Worm (Caenorhabditis elegans) whole organism, young adult: ENCODE data around the gene K01A6.4.
A peak's percentile ranks its signal among the peaks of the same experiment; 100 is the strongest.

Source experiments
- B0336.3 ChIP-seq: fragments of 200-800 bp; sonication (Bioruptor generic); IDR thresholded peaks from 2 replicates; pipeline ENCODE4 v1.3.6; 2022; ENCODE audit warnings: missing genetic modification characterization, missing compliant biosample characterization
- D2030.7 ChIP-seq: fragments of 200-800 bp; sonication (Bioruptor generic); IDR thresholded peaks from 2 replicates; pipeline ENCODE4 v1.3.6; 2022; ENCODE audit warnings: missing genetic modification reagents, missing genetic modification characterization, missing compliant biosample characterization
- F23B12.7 ChIP-seq: sonication (generic microtip); optimal IDR thresholded peaks from 2 replicates; lab custom pipeline; 2017; ENCODE audit warnings: missing genetic modification characterization, mild to moderate bottlenecking, missing compliant biosample characterization, antibody characterized with exemption, moderate library complexity; ENCODE audit not compliant: insufficient read depth
- F37B4.10 ChIP-seq: fragments of 200-800 bp; sonication (Bioruptor generic); IDR thresholded peaks from 2 replicates; pipeline ENCODE4 v1.3.6; 2022; ENCODE audit warnings: missing genetic modification characterization, missing compliant biosample characterization
- F39B2.1 ChIP-seq: fragments of 200-800 bp; sonication (Bioruptor generic); IDR thresholded peaks from 2 replicates; pipeline ENCODE4 v1.3.6; 2022; ENCODE audit warnings: missing genetic modification reagents, missing genetic modification characterization, missing compliant biosample characterization
- F49E8.2 ChIP-seq: sonication (generic microtip); optimal IDR thresholded peaks from 3 replicates; lab custom pipeline; 2017; ENCODE audit warnings: missing genetic modification characterization, mild to moderate bottlenecking, missing compliant biosample characterization, antibody characterized with exemption, moderate library complexity; ENCODE audit not compliant: insufficient read depth
- F55B11.4 ChIP-seq: sonication (generic microtip); optimal IDR thresholded peaks from 2 replicates; lab custom pipeline; 2016; ENCODE audit warnings: missing compliant biosample characterization, missing genetic modification characterization, borderline replicate concordance; ENCODE audit not compliant: insufficient read depth
- F57C9.4 ChIP-seq: sonication (generic microtip); optimal IDR thresholded peaks from 2 replicates; lab custom pipeline; 2017; ENCODE audit warnings: mild to moderate bottlenecking, missing genetic modification characterization, missing compliant biosample characterization
- K12H6.12 ChIP-seq: fragments of 200-800 bp; sonication (Bioruptor generic); optimal IDR thresholded peaks from 2 replicates; lab custom pipeline; 2018; ENCODE audit warnings: mild to moderate bottlenecking, missing genetic modification characterization, missing compliant biosample characterization
- T26A5.8 ChIP-seq: sonication (generic microtip); optimal IDR thresholded peaks from 2 replicates; lab custom pipeline; 2016; ENCODE audit warnings: missing genetic modification characterization, missing compliant biosample characterization
- Y56A3A.18 ChIP-seq: fragments of 200-800 bp; sonication (Bioruptor generic); IDR thresholded peaks from 2 replicates; pipeline ENCODE4 v1.3.6; 2022; ENCODE audit warnings: missing genetic modification reagents, missing genetic modification characterization, missing compliant biosample characterization
- Y67H2A.10 ChIP-seq: fragments of 200-800 bp; sonication (Bioruptor generic); conservative IDR thresholded peaks from 2 replicates; pipeline ENCODE4 v1.3.6; 2022; ENCODE audit warnings: missing genetic modification reagents, missing genetic modification characterization, missing compliant biosample characterization
- ZK185.1 ChIP-seq: sonication (generic microtip); optimal IDR thresholded peaks from 2 replicates; lab custom pipeline; 2016; ENCODE audit warnings: mild to moderate bottlenecking, missing genetic modification characterization, missing compliant biosample characterization; ENCODE audit not compliant: poor library complexity, severe bottlenecking
- dox-1 ChIP-seq: fragments of 200-800 bp; sonication (Bioruptor generic); IDR thresholded peaks from 2 replicates; pipeline ENCODE4 v1.3.6; 2022; ENCODE audit warnings: missing genetic modification reagents, missing genetic modification characterization, missing compliant biosample characterization
- ets-4 ChIP-seq: fragments of 200-800 bp; sonication (Bioruptor generic); optimal IDR thresholded peaks from 2 replicates; lab custom pipeline; 2018; ENCODE audit warnings: mild to moderate bottlenecking, missing genetic modification characterization, missing compliant biosample characterization
- fkh-3 ChIP-seq: sonication (generic microtip); optimal IDR thresholded peaks from 2 replicates; lab custom pipeline; 2016; ENCODE audit warnings: mild to moderate bottlenecking, missing genetic modification characterization, missing compliant biosample characterization
- gei-17 ChIP-seq: fragments of 200-800 bp; sonication (Bioruptor generic); optimal IDR thresholded peaks from 2 replicates; lab custom pipeline; 2018; ENCODE audit warnings: mild to moderate bottlenecking, missing genetic modification characterization, missing compliant biosample characterization
- hmg-1.2 ChIP-seq: fragments of 200-800 bp; sonication (Bioruptor generic); IDR thresholded peaks from 2 replicates; pipeline ENCODE4 v1.3.6; 2022; ENCODE audit warnings: missing genetic modification reagents, missing genetic modification characterization, missing compliant biosample characterization
- let-607 ChIP-seq, 2 experiments: fragments of 200-800 bp in 1 of 2; sonication (Bioruptor generic) in 1 of 2; sonication (generic microtip) in 1 of 2; optimal IDR thresholded peaks; 2 replicates each; lab custom pipeline; 2016 to 2018; ENCODE audit warnings: mild to moderate bottlenecking in 2 of 2, missing compliant biosample characterization in 2 of 2, missing genetic modification characterization in 2 of 2, moderate library complexity in 2 of 2, missing genotype in 1 of 2
- lsl-1 ChIP-seq: fragments of 200-800 bp; sonication (Bioruptor generic); optimal IDR thresholded peaks from 2 replicates; lab custom pipeline; 2018; ENCODE audit warnings: mild to moderate bottlenecking, missing genetic modification characterization, moderate library complexity, missing compliant biosample characterization
- madf-6 ChIP-seq: fragments of 200-800 bp; sonication (Bioruptor generic); IDR thresholded peaks from 2 replicates; pipeline ENCODE4 v1.3.6; 2022; ENCODE audit warnings: missing genetic modification reagents, missing genetic modification characterization, missing compliant biosample characterization
- madf-8 ChIP-seq: fragments of 200-800 bp; sonication (Bioruptor generic); conservative IDR thresholded peaks from 2 replicates; pipeline ENCODE4 v1.3.6; 2022; ENCODE audit warnings: missing genetic modification reagents, missing genetic modification characterization, missing compliant biosample characterization
- mel-28 ChIP-seq: sonication (generic microtip); optimal IDR thresholded peaks from 2 replicates; lab custom pipeline; 2016; ENCODE audit warnings: borderline replicate concordance, mild to moderate bottlenecking, missing genetic modification characterization, missing compliant biosample characterization
- mes-4 ChIP-seq: sonication (generic microtip); optimal IDR thresholded peaks from 2 replicates; lab custom pipeline; 2016; ENCODE audit warnings: missing genotype, missing genetic modification characterization, missing compliant biosample characterization
- nhr-80 ChIP-seq: sonication (generic microtip); optimal IDR thresholded peaks from 2 replicates; lab custom pipeline; 2016; ENCODE audit warnings: missing genetic modification characterization, missing compliant biosample characterization
- pha-4 ChIP-seq: fragments of 150-350 bp; sonication (generic microtip); optimal IDR thresholded peaks from 2 replicates; lab custom pipeline; 2014; ENCODE audit warnings: missing biosample characterization, missing genetic modification reagents, missing genetic modification characterization
- sea-2 ChIP-seq: fragments of 200-800 bp; sonication (Bioruptor generic); IDR thresholded peaks from 2 replicates; pipeline ENCODE4 v1.3.6; 2022; ENCODE audit warnings: missing genetic modification characterization, missing compliant biosample characterization
- somi-1 ChIP-seq: fragments of 200-800 bp; sonication (Bioruptor generic); optimal IDR thresholded peaks from 2 replicates; lab custom pipeline; 2018; ENCODE audit warnings: mild to moderate bottlenecking, missing genetic modification characterization, missing compliant biosample characterization
- ztf-26 ChIP-seq: sonication (generic microtip); optimal IDR thresholded peaks from 2 replicates; lab custom pipeline; 2017; ENCODE audit warnings: missing genetic modification characterization, missing compliant biosample characterization
- ztf-28 ChIP-seq: fragments of 200-800 bp; sonication (Bioruptor generic); IDR thresholded peaks from 2 replicates; pipeline ENCODE4 v1.3.6; 2022; ENCODE audit warnings: missing genetic modification reagents, missing genetic modification characterization, missing compliant biosample characterization

K01A6.4 gene

ce11 chrIV:11735025-11735424 is 5.1 kb downstream of the K01A6.4 start, which contains the start of gene K01A6.6:
TSS of gene K01A6.6 (plus strand) at chrIV:11735325.
- TF ChIP-seq B0336.3 (GFP tag; lab: Robert Waterston, UW), result no peak
- no peak for TF ChIP-seq F55B11.4 (tag; lab: Kevin White, UChicago)
- no peak for TF ChIP-seq T26A5.8 (tag; lab: Kevin White, UChicago)
- no peak for TF ChIP-seq sea-2 (GFP tag; lab: Robert Waterston, UW)
- no peak for TF ChIP-seq F39B2.1

- TF ChIP-seq madf-6 (GFP tag; lab: Robert Waterston, UW) (no peak), dox-1 (GFP tag; lab: Robert Waterston, UW) (no peak), D2030.7 (GFP tag; lab: Robert Waterston, UW) (no peak), mel-28 (tag; lab: Kevin White, UChicago) (no peak), ztf-28 (GFP tag; lab: Robert Waterston, UW) (no peak), K12H6.12 (no peak), F37B4.10 (no peak), let-607 (tag; optimal IDR thresholded peaks at IDR 0.05; lab: Kevin White, UChicago) (no peak), F49E8.2 (tag; lab: Kevin White, UChicago) (no peak), lsl-1 (GFP tag; lab: Kevin White, UChicago) (no peak), B0336.3 (GFP tag; lab: Robert Waterston, UW) (no peak), F57C9.4 (tag; lab: Kevin White, UChicago) (no peak)
These were observed 16.8 kb downstream of the K01A6.4 start for ce11 chrIV:11723255-11723654.

ce11 chrIV:11721878-11722277 is 18.2 kb downstream of the K01A6.4 start:
- peak; percentile 54 for TF ChIP-seq nhr-80 (tag; lab: Kevin White, UChicago)
- no peak for TF ChIP-seq fkh-3 (tag; lab: Kevin White, UChicago)

- no peak for TF ChIP-seq F23B12.7
- TF ChIP-seq somi-1, result peak; percentile 37
- peak; percentile 38 for TF ChIP-seq ztf-26 (tag; lab: Kevin White, UChicago)
- TF ChIP-seq ZK185.1 (tag; lab: Kevin White, UChicago), result no peak
- TF ChIP-seq gei-17 (GFP tag; lab: Kevin White, UChicago), result no peak
- TF ChIP-seq hmg-1.2, result peak; percentile 49; the same call in 1 of the 2 replicates
These were observed 21.5 kb downstream of the K01A6.4 start for ce11 chrIV:11718653-11719052.

ce11 chrIV:11717094-11717876 is 22.8 kb downstream of the K01A6.4 start:
- TF ChIP-seq Y56A3A.18 (GFP tag; lab: Robert Waterston, UW) (no peak), hmg-1.2 (peak; percentile 22; the same call in 1 of the 2 replicates), Y67H2A.10 (no peak), pha-4 (no peak), ets-4 (GFP tag; lab: Kevin White, UChicago) (no peak), mes-4 (no peak), madf-8 (GFP tag; lab: Robert Waterston, UW) (no peak)
- TF ChIP-seq, all 124 proteins: peak for 1
